Fruit fly (Drosophila melanogaster) whole organism, embryonic: ENCODE data around the gene Cpr23B.
A peak's percentile ranks its signal among the peaks of the same experiment; 100 is the strongest.

Source experiments
- Blimp-1 ChIP-seq: fragments of 200-800 bp; sonication (Bioruptor generic); optimal IDR thresholded peaks from 3 replicates; lab custom pipeline; 2018; ENCODE audit warnings: missing biosample characterization, missing genetic modification characterization, mild to moderate bottlenecking, moderate library complexity, missing genetic modification reagents
- CG12071 ChIP-seq: fragments of 200-800 bp; sonication (Bioruptor generic); optimal IDR thresholded peaks from 3 replicates; lab custom pipeline; 2018; ENCODE audit warnings: missing biosample characterization, mild to moderate bottlenecking, missing genetic modification characterization
- CG13296 ChIP-seq: fragments of 200-800 bp; sonication (Bioruptor generic); optimal IDR thresholded peaks from 3 replicates; lab custom pipeline; 2018; ENCODE audit warnings: missing biosample characterization, mild to moderate bottlenecking, missing genetic modification characterization
- CG14050 ChIP-seq: fragments of 200-800 bp; sonication (Bioruptor generic); IDR thresholded peaks from 3 replicates; pipeline ENCODE4 v1.3.6; 2022; ENCODE audit warnings: missing biosample characterization, missing genetic modification characterization
- CG15011 ChIP-seq: fragments of 200-800 bp; sonication (Bioruptor generic); optimal IDR thresholded peaks from 3 replicates; lab custom pipeline; 2018; ENCODE audit warnings: missing biosample characterization, mild to moderate bottlenecking, missing genetic modification characterization
- CG1603 ChIP-seq: fragments of 200-800 bp; sonication (Bioruptor generic); optimal IDR thresholded peaks from 2 replicates; lab custom pipeline; 2019; ENCODE audit warnings: missing biosample characterization, mild to moderate bottlenecking, missing genetic modification characterization, moderate library complexity
- CG16779 ChIP-seq: fragments of 200-800 bp; sonication (Bioruptor generic); IDR thresholded peaks from 2 replicates; pipeline ENCODE4 v1.3.6; 2022; ENCODE audit warnings: missing biosample characterization, missing genetic modification characterization
- CG16863 ChIP-seq: fragments of 200-800 bp; sonication (Bioruptor generic); optimal IDR thresholded peaks from 3 replicates; lab custom pipeline; 2016; ENCODE audit warnings: missing biosample characterization, missing genetic modification characterization
- CG17186 ChIP-seq: fragments of 200-800 bp; sonication (Bioruptor generic); optimal IDR thresholded peaks from 3 replicates; lab custom pipeline; 2017; ENCODE audit warnings: missing biosample characterization, missing genetic modification reagents, missing genetic modification characterization
- CG31388 ChIP-seq: fragments of 200-800 bp; sonication (Bioruptor generic); optimal IDR thresholded peaks from 2 replicates; lab custom pipeline; 2016; ENCODE audit warnings: missing biosample characterization, missing genetic modification characterization
- CG3995 ChIP-seq: fragments of 200-800 bp; sonication (Bioruptor generic); optimal IDR thresholded peaks from 3 replicates; lab custom pipeline; 2016; ENCODE audit warnings: missing biosample characterization, missing genetic modification characterization
- CG4404 ChIP-seq: fragments of 200-800 bp; sonication (Bioruptor generic); IDR thresholded peaks from 2 replicates; pipeline ENCODE4 v1.3.6; 2022; ENCODE audit warnings: missing biosample characterization, missing genetic modification characterization
- CG5180 ChIP-seq: fragments of 200-800 bp; sonication (Bioruptor generic); optimal IDR thresholded peaks from 3 replicates; lab custom pipeline; 2017; ENCODE audit warnings: missing biosample characterization, missing genetic modification characterization, mild to moderate bottlenecking, moderate library complexity, missing genetic modification reagents
- CG5953 ChIP-seq: fragments of 200-800 bp; sonication (Bioruptor generic); IDR thresholded peaks from 2 replicates; pipeline ENCODE4 v1.3.6; 2022; ENCODE audit warnings: missing biosample characterization, missing genetic modification characterization
- CG6854 ChIP-seq: fragments of 200-800 bp; sonication (Bioruptor generic); optimal IDR thresholded peaks from 3 replicates; lab custom pipeline; 2017; ENCODE audit warnings: missing biosample characterization, mild to moderate bottlenecking, missing genetic modification characterization
- CG7745 ChIP-seq: fragments of 200-800 bp; sonication (Bioruptor generic); optimal IDR thresholded peaks from 2 replicates; lab custom pipeline; 2018; ENCODE audit warnings: missing biosample characterization, mild to moderate bottlenecking, missing genetic modification characterization, moderate library complexity
- CG8290 ChIP-seq, 3 experiments: fragments of 200-800 bp; sonication (Bioruptor generic); optimal IDR thresholded peaks; 2 replicates each; lab custom pipeline; 2016 to 2019; ENCODE audit warnings: missing biosample characterization in 3 of 3, missing genetic modification characterization in 3 of 3, mild to moderate bottlenecking in 2 of 3, moderate library complexity in 1 of 3
- CG9797 ChIP-seq: fragments of 200-800 bp; sonication (Bioruptor generic); optimal IDR thresholded peaks from 3 replicates; lab custom pipeline; 2018; ENCODE audit warnings: missing biosample characterization, mild to moderate bottlenecking, missing genetic modification characterization
- CG9932 ChIP-seq: fragments of 200-800 bp; sonication (Bioruptor generic); IDR thresholded peaks from 2 replicates; pipeline ENCODE4 v1.3.6; 2022; ENCODE audit warnings: missing biosample characterization, missing genetic modification characterization
- CkIIα-i1 ChIP-seq: fragments of 200-800 bp; sonication (Bioruptor generic); IDR thresholded peaks from 2 replicates; pipeline ENCODE4 v1.3.6; 2022; ENCODE audit warnings: missing biosample characterization, missing genetic modification characterization
- CoRest ChIP-seq: fragments of 200-800 bp; sonication (Bioruptor generic); optimal IDR thresholded peaks from 3 replicates; lab custom pipeline; 2018; ENCODE audit warnings: missing biosample characterization, mild to moderate bottlenecking, missing genetic modification characterization, moderate library complexity
- CrebB ChIP-seq: fragments of 200-800 bp; sonication (Bioruptor generic); optimal IDR thresholded peaks from 3 replicates; lab custom pipeline; 2018; ENCODE audit warnings: missing biosample characterization, mild to moderate bottlenecking, missing genetic modification characterization
- Drgx ChIP-seq: fragments of 200-800 bp; sonication (Bioruptor generic); IDR thresholded peaks from 2 replicates; pipeline ENCODE4 v1.3.6; 2022; ENCODE audit warnings: missing biosample characterization, missing genetic modification characterization
- Elba2 ChIP-seq: fragments of 200-800 bp; sonication (Bioruptor generic); optimal IDR thresholded peaks from 3 replicates; lab custom pipeline; 2016; ENCODE audit warnings: missing biosample characterization, missing genetic modification characterization
- Fer2 ChIP-seq: fragments of 200-800 bp; sonication (Bioruptor generic); optimal IDR thresholded peaks from 2 replicates; lab custom pipeline; 2018; ENCODE audit warnings: missing biosample characterization, mild to moderate bottlenecking, missing genetic modification characterization, moderate library complexity
- HLH3B ChIP-seq: fragments of 200-800 bp; sonication (Bioruptor generic); IDR thresholded peaks from 2 replicates; pipeline ENCODE4 v1.3.6; 2022; ENCODE audit warnings: missing biosample characterization, missing genetic modification characterization
- Hsf ChIP-seq: fragments of 200-800 bp; sonication (Bioruptor generic); optimal IDR thresholded peaks from 3 replicates; lab custom pipeline; 2016; ENCODE audit warnings: missing biosample characterization, missing genetic modification characterization
- Meics ChIP-seq: fragments of 200-800 bp; sonication (Bioruptor generic); optimal IDR thresholded peaks from 2 replicates; lab custom pipeline; 2017; ENCODE audit warnings: missing biosample characterization, mild to moderate bottlenecking, missing genetic modification characterization
- Ptx1 ChIP-seq: fragments of 200-800 bp; sonication (Bioruptor generic); IDR thresholded peaks from 2 replicates; pipeline ENCODE4 v1.3.6; 2022; ENCODE audit warnings: missing biosample characterization, missing genetic modification characterization
- Side ChIP-seq: fragments of 200-800 bp; sonication (Bioruptor generic); optimal IDR thresholded peaks from 2 replicates; lab custom pipeline; 2016; ENCODE audit warnings: missing biosample characterization, missing genetic modification characterization
- Spps ChIP-seq: fragments of 200-800 bp; sonication (Bioruptor generic); optimal IDR thresholded peaks from 2 replicates; lab custom pipeline; 2018; ENCODE audit warnings: missing biosample characterization, mild to moderate bottlenecking, missing genetic modification characterization
- Trl ChIP-seq, 3 experiments: fragments of >200 bp in 2 of 3; fragments of 200-800 bp in 1 of 3; sonication (Bioruptor generic) in 1 of 3; optimal IDR thresholded peaks; 2 replicates in 1 of 3; 3 replicates in 2 of 3; lab custom pipeline; 2016 to 2017; ENCODE audit warnings: missing biosample characterization in 1 of 3, missing genetic modification characterization in 1 of 3
- bab2 ChIP-seq: fragments of 200-800 bp; sonication (Bioruptor generic); optimal IDR thresholded peaks from 2 replicates; lab custom pipeline; 2016; ENCODE audit warnings: missing biosample characterization, missing genetic modification characterization
- bbx ChIP-seq: fragments of 200-800 bp; sonication (Bioruptor generic); IDR thresholded peaks from 2 replicates; pipeline ENCODE4 v1.3.6; 2022; ENCODE audit warnings: missing biosample characterization, missing genetic modification characterization; ENCODE audit not compliant: partially characterized antibody
- cato ChIP-seq: fragments of 200-800 bp; sonication (Bioruptor generic); optimal IDR thresholded peaks from 2 replicates; lab custom pipeline; 2016; ENCODE audit warnings: missing biosample characterization, missing genetic modification characterization, borderline replicate concordance
- caup ChIP-seq: fragments of 200-800 bp; sonication (Bioruptor generic); optimal IDR thresholded peaks from 3 replicates; lab custom pipeline; 2017; ENCODE audit warnings: missing biosample characterization, mild to moderate bottlenecking, missing genetic modification characterization, moderate library complexity; ENCODE audit not compliant: severe bottlenecking
- dan ChIP-seq: fragments of 200-800 bp; sonication (Bioruptor generic); IDR thresholded peaks from 2 replicates; pipeline ENCODE4 v1.3.6; 2022; ENCODE audit warnings: missing biosample characterization, missing genetic modification characterization
- danr ChIP-seq: fragments of 200-800 bp; sonication (Bioruptor generic); IDR thresholded peaks from 2 replicates; pipeline ENCODE4 v1.3.6; 2022; ENCODE audit warnings: missing biosample characterization, missing genetic modification characterization
- fd3F ChIP-seq: fragments of 200-800 bp; sonication (Bioruptor generic); optimal IDR thresholded peaks from 2 replicates; lab custom pipeline; 2018; ENCODE audit warnings: missing biosample characterization, mild to moderate bottlenecking, missing genetic modification characterization, moderate library complexity
- gce ChIP-seq: fragments of 200-800 bp; sonication (Bioruptor generic); IDR thresholded peaks from 3 replicates; pipeline ENCODE4 v1.3.6; 2022; ENCODE audit warnings: missing biosample characterization, missing genetic modification characterization
- inv ChIP-seq: fragments of 200-800 bp; sonication (Bioruptor generic); IDR thresholded peaks from 2 replicates; pipeline ENCODE4 v1.3.6; 2022; ENCODE audit warnings: missing biosample characterization, missing genetic modification characterization; ENCODE audit not compliant: partially characterized antibody
- jing ChIP-seq: fragments of 200-800 bp; sonication (Bioruptor generic); optimal IDR thresholded peaks from 2 replicates; lab custom pipeline; 2018; ENCODE audit warnings: missing biosample characterization, mild to moderate bottlenecking, missing genetic modification characterization
- luna ChIP-seq: fragments of 200-800 bp; sonication (Bioruptor generic); optimal IDR thresholded peaks from 2 replicates; lab custom pipeline; 2016; ENCODE audit warnings: missing biosample characterization, missing genetic modification characterization
- onecut ChIP-seq: fragments of 200-800 bp; sonication (Bioruptor generic); IDR thresholded peaks from 2 replicates; pipeline ENCODE4 v1.3.6; 2022; ENCODE audit warnings: missing biosample characterization, missing genetic modification characterization
- pho ChIP-seq: fragments of 200-800 bp; sonication (Bioruptor generic); optimal IDR thresholded peaks from 2 replicates; lab custom pipeline; 2016; ENCODE audit warnings: missing biosample characterization, missing genetic modification characterization
- run ChIP-seq: fragments of 200-800 bp; sonication (Bioruptor generic); optimal IDR thresholded peaks from 3 replicates; lab custom pipeline; 2018; ENCODE audit warnings: missing biosample characterization, mild to moderate bottlenecking, missing genetic modification characterization
- slp2 ChIP-seq: fragments of 200-800 bp; sonication (Bioruptor generic); optimal IDR thresholded peaks from 2 replicates; lab custom pipeline; 2016; ENCODE audit warnings: missing biosample characterization, missing genetic modification characterization
- twi ChIP-seq: fragments of 200-800 bp; optimal IDR thresholded peaks from 2 replicates; lab custom pipeline; 2019; ENCODE audit warnings: missing biosample characterization, mild to moderate bottlenecking, missing genetic modification characterization, moderate library complexity
- zen ChIP-seq: fragments of 200-800 bp; sonication (Bioruptor generic); optimal IDR thresholded peaks from 3 replicates; lab custom pipeline; 2018; ENCODE audit warnings: missing biosample characterization, mild to moderate bottlenecking, missing genetic modification characterization, moderate library complexity

The Cpr23B gene

DNA sequence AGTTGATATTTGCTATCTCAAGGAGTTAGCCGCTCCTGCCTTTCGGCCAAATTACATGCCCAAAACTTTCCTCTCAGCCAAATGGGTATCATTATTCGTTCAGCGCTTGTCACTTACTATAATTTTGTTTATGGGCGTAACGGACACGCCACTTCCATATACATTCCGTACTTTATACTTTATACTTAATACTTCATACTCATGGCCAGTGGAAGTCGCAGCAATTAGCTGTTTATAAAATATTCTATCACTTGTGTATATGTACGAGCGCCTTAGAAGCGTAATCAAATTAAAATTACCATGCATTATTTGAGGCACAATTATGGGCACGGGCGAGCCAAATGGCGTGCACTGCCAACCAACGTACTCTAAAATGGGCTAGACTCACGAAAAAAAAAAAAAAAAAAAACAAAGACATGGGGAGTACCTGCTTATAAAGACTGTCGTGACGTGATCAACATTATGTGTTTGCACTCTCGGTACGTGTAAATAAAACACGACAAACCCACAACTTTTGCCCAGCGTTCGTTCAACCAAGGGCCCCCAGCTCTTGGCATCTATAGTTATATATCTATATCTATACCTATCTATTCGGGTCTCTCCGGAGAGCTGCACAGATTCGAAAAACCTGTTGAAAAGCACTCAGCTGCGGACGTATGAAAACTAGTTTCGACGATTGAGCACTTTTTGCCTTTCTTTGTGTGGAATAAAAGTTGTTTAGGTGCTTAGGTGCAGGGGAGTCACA is 23.1 kb downstream of the Cpr23B start (continued):
- TF ChIP-seq Fer2 (no peak), inv (GFP tag; lab: Robert Waterston, UW) (no peak), slp2 (GFP tag; lab: Kevin White, UChicago) (no peak), CG12071 (GFP tag; lab: Kevin White, UChicago) (peak; percentile 50), CG16779 (no peak), CG3995 (GFP tag; lab: Kevin White, UChicago) (no peak), CG31388 (GFP tag; lab: Kevin White, UChicago) (no peak), CG17186 (GFP tag; lab: Kevin White, UChicago) (no peak), caup (peak; percentile 20), Meics (no peak), twi (tag; lab: Kevin White, UChicago) (no peak), CG16863 (GFP tag; lab: Kevin White, UChicago) (no peak), CG4404 (GFP tag; lab: Robert Waterston, UW) (no peak), Hsf (GFP tag; lab: Kevin White, UChicago) (no peak), luna (GFP tag; lab: Kevin White, UChicago) (no peak), CG9932 (GFP tag; lab: Robert Waterston, UW) (no peak), Blimp-1 (peak; percentile 7), CoRest (tag; lab: Kevin White, UChicago) (no peak), Elba2 (GFP tag; lab: Kevin White, UChicago) (no peak), CG6854 (no peak), Trl (optimal IDR thresholded peaks at IDR 0.05; lab: Kevin White, UChicago) (peak; percentile 32 to 36), Trl (GFP tag; optimal IDR thresholded peaks at IDR 0.05; lab: Kevin White, UChicago) (no peak), CG8290 (GFP tag; optimal IDR thresholded peaks at IDR 0.05; lab: Kevin White, UChicago) (peak; percentile 49), CG8290 (tag; optimal IDR thresholded peaks at IDR 0.05; lab: Kevin White, UChicago) (peak; percentile 7 to 9), Spps (no peak), jing (GFP tag; lab: Kevin White, UChicago) (no peak), zen (tag; lab: Kevin White, UChicago) (no peak), bab2 (GFP tag; lab: Kevin White, UChicago) (no peak), CG13296 (peak; percentile 35), Drgx (no peak), fd3F (no peak), CG5180 (peak; percentile 24), run (tag; lab: Kevin White, UChicago) (no peak), CG5953 (no peak), CG14050 (no peak), onecut (GFP tag; lab: Robert Waterston, UW) (peak; percentile 19; the same call in 1 of the 2 replicates), CG9797 (no peak), cato (no peak), pho (GFP tag; lab: Kevin White, UChicago) (no peak), bbx (0 out of 2 replicates have a peak, but pooled peaks have one; percentile 34), CG15011 (GFP tag; lab: Kevin White, UChicago) (no peak), danr (GFP tag; lab: Robert Waterston, UW) (no peak), Side (GFP tag; lab: Kevin White, UChicago) (no peak), CrebB (tag; lab: Kevin White, UChicago) (peak; percentile 48), HLH3B (no peak), CG7745 (tag; lab: Kevin White, UChicago) (peak; percentile 46), dan (GFP tag; lab: Robert Waterston, UW) (no peak), gce (peak; percentile 11; the same call in 1 of the 3 replicates), Ptx1 (GFP tag; lab: Robert Waterston, UW) (no peak), CkIIα-i1 (GFP tag; lab: Robert Waterston, UW) (no peak), CG1603 (tag; lab: Kevin White, UChicago) (no peak)
